Fruit fly (Drosophila melanogaster) whole organism, embryonic: ENCODE measurements around the gene CG31313.

Experiments used
- Blimp-1 ChIP-seq: fragments of 200-800 bp; sonication (Bioruptor generic); optimal IDR thresholded peaks from 3 replicates; lab custom pipeline; 2018; ENCODE audit warnings: missing biosample characterization, missing genetic modification characterization, mild to moderate bottlenecking, moderate library complexity, missing genetic modification reagents
- BtbVII ChIP-seq: fragments of 200-800 bp; sonication (Bioruptor generic); optimal IDR thresholded peaks from 3 replicates; lab custom pipeline; 2017; ENCODE audit warnings: missing biosample characterization, mild to moderate bottlenecking, missing genetic modification characterization
- CG10366 ChIP-seq: fragments of 200-800 bp; sonication (Bioruptor generic); IDR thresholded peaks from 2 replicates; pipeline ENCODE4 v1.3.6; 2022; ENCODE audit warnings: missing biosample characterization, missing genetic modification characterization
- CG10543 ChIP-seq: fragments of 200-800 bp; sonication (Bioruptor generic); optimal IDR thresholded peaks from 3 replicates; lab custom pipeline; 2017; ENCODE audit warnings: missing biosample characterization, mild to moderate bottlenecking, missing genetic modification characterization, moderate library complexity
- CG11456 ChIP-seq: fragments of 200-800 bp; sonication (Bioruptor generic); IDR thresholded peaks from 3 replicates; pipeline ENCODE4 v1.3.6; 2022; ENCODE audit warnings: missing biosample characterization, missing genetic modification characterization
- CG13296 ChIP-seq: fragments of 200-800 bp; sonication (Bioruptor generic); optimal IDR thresholded peaks from 3 replicates; lab custom pipeline; 2018; ENCODE audit warnings: missing biosample characterization, mild to moderate bottlenecking, missing genetic modification characterization
- CG14860 ChIP-seq: fragments of 200-800 bp; sonication (Bioruptor generic); IDR thresholded peaks from 3 replicates; pipeline ENCODE4 v1.3.6; 2022; ENCODE audit warnings: missing biosample characterization, missing genetic modification characterization; ENCODE audit not compliant: partially characterized antibody
- CG17568 ChIP-seq: fragments of 200-800 bp; sonication (Bioruptor generic); optimal IDR thresholded peaks from 2 replicates; lab custom pipeline; 2018; ENCODE audit warnings: missing biosample characterization, mild to moderate bottlenecking, missing genetic modification characterization, moderate library complexity
- CG18011 ChIP-seq: fragments of 200-800 bp; sonication (Bioruptor generic); optimal IDR thresholded peaks from 2 replicates; lab custom pipeline; 2017; ENCODE audit warnings: missing biosample characterization, missing genetic modification characterization, mild to moderate bottlenecking, moderate library complexity, missing genotype
- CG18764 ChIP-seq: fragments of 200-800 bp; sonication (Bioruptor generic); optimal IDR thresholded peaks from 3 replicates; lab custom pipeline; 2016; ENCODE audit warnings: missing biosample characterization, missing genetic modification characterization
- CG2202 ChIP-seq: fragments of 200-800 bp; sonication (Bioruptor generic); optimal IDR thresholded peaks from 2 replicates; lab custom pipeline; 2018; ENCODE audit warnings: missing biosample characterization, mild to moderate bottlenecking, missing genetic modification characterization
- CG31224 ChIP-seq: fragments of 200-800 bp; sonication (Bioruptor generic); IDR thresholded peaks from 2 replicates; pipeline ENCODE4 v1.3.6; 2022; ENCODE audit warnings: missing biosample characterization, missing genetic modification characterization
- CG33213 ChIP-seq: fragments of 200-800 bp; sonication (Bioruptor generic); optimal IDR thresholded peaks from 3 replicates; lab custom pipeline; 2016; ENCODE audit warnings: missing biosample characterization, missing genetic modification characterization
- CG3838 ChIP-seq: fragments of 200-800 bp; sonication (Bioruptor generic); optimal IDR thresholded peaks from 3 replicates; lab custom pipeline; 2016; ENCODE audit warnings: missing biosample characterization, missing genetic modification characterization
- CG4404 ChIP-seq: fragments of 200-800 bp; sonication (Bioruptor generic); IDR thresholded peaks from 2 replicates; pipeline ENCODE4 v1.3.6; 2022; ENCODE audit warnings: missing biosample characterization, missing genetic modification characterization
- CG4707 ChIP-seq: fragments of 200-800 bp; sonication (Bioruptor generic); optimal IDR thresholded peaks from 2 replicates; lab custom pipeline; 2018; ENCODE audit warnings: missing biosample characterization, mild to moderate bottlenecking, missing genetic modification characterization, moderate library complexity
- CG5180 ChIP-seq: fragments of 200-800 bp; sonication (Bioruptor generic); optimal IDR thresholded peaks from 3 replicates; lab custom pipeline; 2017; ENCODE audit warnings: missing biosample characterization, missing genetic modification characterization, mild to moderate bottlenecking, moderate library complexity, missing genetic modification reagents
- CG7271 ChIP-seq: fragments of 200-800 bp; sonication (Bioruptor generic); optimal IDR thresholded peaks from 2 replicates; lab custom pipeline; 2018; ENCODE audit warnings: missing biosample characterization, mild to moderate bottlenecking, missing genetic modification characterization, moderate library complexity
- CG8089 ChIP-seq: fragments of 200-800 bp; sonication (Bioruptor generic); optimal IDR thresholded peaks from 3 replicates; lab custom pipeline; 2016; ENCODE audit warnings: missing biosample characterization, missing genetic modification characterization
- CG8924 ChIP-seq: fragments of 200-800 bp; optimal IDR thresholded peaks from 3 replicates; lab custom pipeline; 2019; ENCODE audit warnings: missing biosample characterization, mild to moderate bottlenecking, missing genetic modification characterization, moderate library complexity
- CG9215 ChIP-seq: fragments of 200-800 bp; sonication (Bioruptor generic); IDR thresholded peaks from 2 replicates; pipeline ENCODE4 v1.3.6; 2022; ENCODE audit warnings: missing biosample characterization, missing genetic modification characterization
- CG9817 ChIP-seq: fragments of 200-800 bp; sonication (Bioruptor generic); optimal IDR thresholded peaks from 2 replicates; lab custom pipeline; 2018; ENCODE audit warnings: missing biosample characterization, mild to moderate bottlenecking, missing genetic modification characterization, moderate library complexity
- Dfd ChIP-seq, 2 experiments: fragments of >200 bp; optimal IDR thresholded peaks; 2 replicates each; lab custom pipeline; 2017; ENCODE audit warnings: missing biosample characterization in 2 of 2, missing genetic modification characterization in 2 of 2
- Drgx ChIP-seq: fragments of 200-800 bp; sonication (Bioruptor generic); IDR thresholded peaks from 2 replicates; pipeline ENCODE4 v1.3.6; 2022; ENCODE audit warnings: missing biosample characterization, missing genetic modification characterization
- Ets65A ChIP-seq: fragments of 200-800 bp; sonication (Bioruptor generic); peaks from one replicate; lab custom pipeline; 2016; ENCODE audit warnings: missing biosample characterization, missing genetic modification characterization
- Ets97D ChIP-seq: fragments of 200-800 bp; sonication (Bioruptor generic); optimal IDR thresholded peaks from 3 replicates; lab custom pipeline; 2016; ENCODE audit warnings: missing biosample characterization, missing genetic modification characterization
- Hmx ChIP-seq: fragments of 200-800 bp; sonication (Bioruptor generic); optimal IDR thresholded peaks from 2 replicates; lab custom pipeline; 2016; ENCODE audit warnings: missing biosample characterization, missing genetic modification characterization
- MESR4 ChIP-seq: fragments of 200-800 bp; sonication (Bioruptor generic); optimal IDR thresholded peaks from 2 replicates; lab custom pipeline; 2018; ENCODE audit warnings: missing biosample characterization, mild to moderate bottlenecking, missing genetic modification characterization, moderate library complexity
- Rfx ChIP-seq: fragments of 200-800 bp; sonication (Bioruptor generic); IDR thresholded peaks from 2 replicates; pipeline ENCODE4 v1.3.6; 2022; ENCODE audit warnings: missing biosample characterization, missing genetic modification characterization
- Sox100B ChIP-seq: fragments of 200-800 bp; sonication (Bioruptor generic); optimal IDR thresholded peaks from 3 replicates; lab custom pipeline; 2018; ENCODE audit warnings: missing biosample characterization, mild to moderate bottlenecking, missing genetic modification characterization
- Taf1 ChIP-seq: fragments of 200-800 bp; sonication (Bioruptor generic); IDR thresholded peaks from 2 replicates; pipeline ENCODE4 v1.3.6; 2022; ENCODE audit warnings: missing biosample characterization, missing genetic modification characterization
- chif ChIP-seq, 2 experiments: fragments of 200-800 bp; sonication (Bioruptor generic); optimal IDR thresholded peaks; 3 replicates each; lab custom pipeline; 2016; ENCODE audit warnings: missing biosample characterization in 2 of 2, missing genetic modification characterization in 2 of 2
- crp ChIP-seq, 2 experiments: fragments of 200-800 bp; sonication (Bioruptor generic); optimal IDR thresholded peaks; 2 replicates in 1 of 2; 3 replicates in 1 of 2; lab custom pipeline; 2017; ENCODE audit warnings: missing biosample characterization in 2 of 2, missing genetic modification characterization in 2 of 2, mild to moderate bottlenecking in 1 of 2, moderate library complexity in 1 of 2
- dmrt99B ChIP-seq: fragments of 200-800 bp; sonication (Bioruptor generic); optimal IDR thresholded peaks from 2 replicates; lab custom pipeline; 2018; ENCODE audit warnings: missing biosample characterization, mild to moderate bottlenecking, missing genetic modification characterization, moderate library complexity
- dpn ChIP-seq, 2 experiments: fragments of 200-800 bp; sonication (Bioruptor generic); optimal IDR thresholded peaks; 3 replicates each; lab custom pipeline; 2016; ENCODE audit warnings: missing biosample characterization in 2 of 2, missing genetic modification characterization in 2 of 2
- esg ChIP-seq: fragments of 200-800 bp; sonication (Bioruptor generic); conservative IDR thresholded peaks from 2 replicates; pipeline ENCODE4 v1.3.6; 2022; ENCODE audit warnings: missing biosample characterization, missing genetic modification characterization
- eyg ChIP-seq: fragments of 200-800 bp; sonication (Bioruptor generic); optimal IDR thresholded peaks from 3 replicates; lab custom pipeline; 2016; ENCODE audit warnings: missing biosample characterization, missing genetic modification characterization
- fd96Cb ChIP-seq: fragments of 200-800 bp; sonication (Bioruptor generic); optimal IDR thresholded peaks from 2 replicates; lab custom pipeline; 2018; ENCODE audit warnings: missing biosample characterization, mild to moderate bottlenecking, missing genetic modification characterization, moderate library complexity
- gem ChIP-seq: fragments of 200-800 bp; sonication (Bioruptor generic); optimal IDR thresholded peaks from 2 replicates; lab custom pipeline; 2019; ENCODE audit warnings: missing biosample characterization, mild to moderate bottlenecking, missing genetic modification characterization, moderate library complexity
- gt ChIP-seq: fragments of 200-800 bp; sonication (Bioruptor generic); IDR thresholded peaks from 2 replicates; pipeline ENCODE4 v1.3.6; 2022; ENCODE audit warnings: missing biosample characterization, missing genetic modification characterization
- her ChIP-seq: fragments of 200-800 bp; sonication (Bioruptor generic); optimal IDR thresholded peaks from 2 replicates; lab custom pipeline; 2016; ENCODE audit warnings: missing biosample characterization, missing genetic modification characterization
- hkb ChIP-seq, 2 experiments: fragments of 200-800 bp in 1 of 2; fragments of >200 bp in 1 of 2; sonication (Bioruptor generic) in 1 of 2; IDR thresholded peaks in 1 of 2; optimal IDR thresholded peaks in 1 of 2; 2 replicates each; pipeline versions ENCODE4 v1.3.6 to Lab custom; 2017 to 2022; ENCODE audit warnings: missing biosample characterization in 1 of 2, missing genetic modification characterization in 1 of 2
- jigr1 ChIP-seq: fragments of 200-800 bp; sonication (Bioruptor generic); IDR thresholded peaks from 3 replicates; pipeline ENCODE4 v1.3.6; 2022; ENCODE audit warnings: missing biosample characterization, missing genetic modification characterization
- lilli ChIP-seq: fragments of 200-800 bp; sonication (Bioruptor generic); optimal IDR thresholded peaks from 3 replicates; lab custom pipeline; 2016; ENCODE audit warnings: missing biosample characterization, missing genetic modification characterization
- oc ChIP-seq: fragments of 200-800 bp; sonication (Bioruptor generic); optimal IDR thresholded peaks from 2 replicates; lab custom pipeline; 2018; ENCODE audit warnings: missing biosample characterization, mild to moderate bottlenecking, missing genetic modification characterization, moderate library complexity
- pho ChIP-seq: fragments of 200-800 bp; sonication (Bioruptor generic); optimal IDR thresholded peaks from 2 replicates; lab custom pipeline; 2016; ENCODE audit warnings: missing biosample characterization, missing genetic modification characterization
- sc ChIP-seq, 3 experiments: fragments of >200 bp in 2 of 3; fragments of 200-800 bp in 1 of 3; sonication (Bioruptor generic) in 1 of 3; optimal IDR thresholded peaks; 2 replicates in 2 of 3; 3 replicates in 1 of 3; lab custom pipeline; 2017; ENCODE audit warnings: mild to moderate bottlenecking in 1 of 3, missing biosample characterization in 1 of 3, missing genetic modification characterization in 1 of 3, missing genetic modification reagents in 1 of 3
- stc ChIP-seq: fragments of 200-800 bp; sonication (Bioruptor generic); IDR thresholded peaks from 2 replicates; pipeline ENCODE4 v1.3.6; 2022; ENCODE audit warnings: missing biosample characterization, missing genetic modification characterization

Gene CG31313

dm6 chr3R:14574962-14575717 is 7.9 kb upstream of the CG31313 start (continued):
- TF ChIP-seq BtbVII (GFP tag; lab: Kevin White, UChicago) (peak; percentile 31), gem (tag; lab: Kevin White, UChicago) (peak; percentile 90), CG31224 (GFP tag; lab: Robert Waterston, UW) (peak; percentile 60), CG8924 (tag; lab: Kevin White, UChicago) (peak; percentile 82), CG11456 (GFP tag; lab: Robert Waterston, UW) (peak; percentile 66; the same call in 2 of the 3 replicates), CG18011 (GFP tag; lab: Kevin White, UChicago) (peak; percentile 43), Ets65A (GFP tag; lab: Kevin White, UChicago) (peak; percentile 95), CG18764 (GFP tag; lab: Kevin White, UChicago) (peak; percentile 66), jigr1 (GFP tag; lab: Robert Waterston, UW) (no peak), her (GFP tag; lab: Kevin White, UChicago) (no peak), CG17568 (GFP tag; lab: Kevin White, UChicago) (no peak), Hmx (GFP tag; lab: Kevin White, UChicago) (peak; percentile 37), CG3838 (GFP tag; lab: Kevin White, UChicago) (peak; percentile 23), stc (no peak), CG4404 (GFP tag; lab: Robert Waterston, UW) (peak; percentile 56), Ets97D (GFP tag; lab: Kevin White, UChicago) (no peak), CG10366 (GFP tag; lab: Robert Waterston, UW) (peak; percentile 45), Blimp-1 (peak; percentile 73), Sox100B (GFP tag; lab: Kevin White, UChicago) (peak; percentile 84), pho (peak; percentile 76), lilli (peak; percentile 74), Dfd (GFP tag; optimal IDR thresholded peaks at IDR 0.05; lab: Kevin White, UChicago) (peak in 1 of 2 experiments; percentile 72), MESR4 (no peak), chif (GFP tag; optimal IDR thresholded peaks at IDR 0.05; lab: Kevin White, UChicago) (peak in 1 of 2 experiments; percentile 52), crp (GFP tag; optimal IDR thresholded peaks at IDR 0.05; lab: Kevin White, UChicago) (peak in 1 of 2 experiments; percentile 45), dmrt99B (tag; lab: Kevin White, UChicago) (peak; percentile 78), CG8089 (GFP tag; lab: Kevin White, UChicago) (peak; percentile 49), CG9215 (peak; percentile 52; the same call in 1 of the 2 replicates), Drgx (peak; percentile 38), eyg (GFP tag; lab: Kevin White, UChicago) (no peak), CG7271 (peak; percentile 6), oc (tag; lab: Kevin White, UChicago) (peak; percentile 37), CG14860 (GFP tag; lab: Robert Waterston, UW) (no peak), Rfx (GFP tag; lab: Robert Waterston, UW) (peak; percentile 70), CG9817 (peak; percentile 66), CG10543 (GFP tag; lab: Kevin White, UChicago) (peak; percentile 74), CG5180 (GFP tag; lab: Kevin White, UChicago) (peak; percentile 25), hkb (optimal IDR thresholded peaks at IDR 0.05; lab: Kevin White, UChicago) (no peak), hkb (GFP tag; IDR thresholded peaks at IDR 0.05; lab: Robert Waterston, UW) (no peak), sc (optimal IDR thresholded peaks at IDR 0.05; lab: Kevin White, UChicago) (no peak), sc (GFP tag; optimal IDR thresholded peaks at IDR 0.05; lab: Kevin White, UChicago) (peak; percentile 31), CG4707 (no peak), CG13296 (peak; percentile 65), dpn (GFP tag; optimal IDR thresholded peaks at IDR 0.05; lab: Kevin White, UChicago) (peak; percentile 58 to 70), CG2202 (peak; percentile 20), CG33213 (GFP tag; lab: Kevin White, UChicago) (peak; percentile 2), Taf1 (peak; percentile 36; the same call in 1 of the 2 replicates), fd96Cb (tag; lab: Kevin White, UChicago) (peak; percentile 76), gt (GFP tag; lab: Robert Waterston, UW) (no peak), esg (GFP tag; lab: Robert Waterston, UW) (peak; percentile 65)
